Fruit fly (Drosophila melanogaster) Kc167 (cell line): ENCODE measurements around the gene Gyf.

Experiments used
- Myc ChIP-seq: fragments of >200 bp; optimal IDR thresholded peaks from 2 replicates; lab custom pipeline; 2017; ENCODE audit warnings: missing external identifiers
- h ChIP-seq: fragments of >200 bp; optimal IDR thresholded peaks from 3 replicates; lab custom pipeline; 2018; ENCODE audit warnings: missing external identifiers
- psq ChIP-seq: fragments of >200 bp; optimal IDR thresholded peaks from 2 replicates; lab custom pipeline; 2017; ENCODE audit warnings: missing external identifiers

dm6 chr4:806960-807359, 59.9 kb downstream of the Gyf start:
- TF ChIP-seq psq (lab: Kevin White, UChicago), result no peak
- TF ChIP-seq h (lab: Kevin White, UChicago), result no peak
- no peak for TF ChIP-seq Myc
